Worm (Caenorhabditis elegans): ENCODE data around the gene C34D4.2.

C34D4.2 gene

DNA sequence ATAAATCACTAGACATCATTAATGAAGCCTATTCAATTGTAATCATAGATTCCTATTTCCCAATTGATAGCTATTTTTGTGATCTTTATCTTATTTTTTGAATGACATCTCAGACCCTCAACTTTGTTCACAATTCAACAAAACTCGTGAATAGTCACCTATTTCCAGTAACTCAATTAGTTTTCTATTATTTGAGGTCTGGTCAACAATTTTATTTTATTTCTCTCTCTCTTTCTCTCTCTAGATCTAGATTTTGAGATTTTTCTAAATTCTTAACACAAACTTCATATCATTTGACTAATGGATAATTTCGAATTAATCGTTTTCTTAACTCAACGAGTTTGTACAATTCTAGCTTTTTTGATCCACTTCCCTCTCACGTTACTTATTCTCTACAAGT, 19.0 kb downstream of the C34D4.2 start, which contains the start of gene str-1:
Gene str-1 (plus strand): TSS at position 301 of the 400 bp plus-strand sequence.
- TF ChIP-seq ztf-16 (tag; optimal IDR thresholded peaks at IDR 0.05) = no peak
- no peak for TF ChIP-seq mec-3 (tag; optimal IDR thresholded peaks at IDR 0.05; ENCODE audit: borderline replicate concordance)
- no peak for TF ChIP-seq odd-2 (tag; optimal IDR thresholded peaks at IDR 0.05)
- no peak for TF ChIP-seq ceh-45 (GFP tag; IDR thresholded peaks at IDR 0.05)
- TF ChIP-seq ceh-19 (GFP tag; optimal IDR thresholded peaks at IDR 0.05) = no peak

DNA sequence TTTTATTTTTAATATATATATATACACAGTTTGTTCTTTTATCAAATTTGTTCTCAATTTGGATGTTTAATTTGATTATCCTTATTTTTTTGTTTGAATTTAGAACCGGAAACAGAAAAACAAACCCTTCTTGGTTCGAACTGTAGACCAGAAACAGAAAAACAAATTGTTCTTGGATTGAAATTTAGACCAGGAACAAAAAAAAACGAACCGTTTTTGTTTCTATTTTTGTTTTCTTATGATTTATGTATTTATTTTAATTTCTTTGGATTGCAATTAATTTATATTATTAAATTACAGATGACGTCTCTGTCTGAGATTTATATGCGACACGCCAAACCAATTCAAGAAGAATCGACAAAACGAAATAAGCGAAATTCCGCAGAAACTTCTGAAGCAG, 20.9 kb downstream of the C34D4.2 start, which contains the start of gene C42D4.19:
Gene C42D4.19 (plus strand): TSS at position 301 of the 400 bp plus-strand sequence.
- TF ChIP-seq pros-1 (tag; optimal IDR thresholded peaks at IDR 0.05) (no peak), K09A11.1 (tag; optimal IDR thresholded peaks at IDR 0.05; ENCODE audit: insufficient read depth) (no peak), pqm-1 (tag; optimal IDR thresholded peaks at IDR 0.05) (no peak), pax-1 (tag; optimal IDR thresholded peaks at IDR 0.05) (no peak), fkh-6 (tag; optimal IDR thresholded peaks at IDR 0.05) (no peak), eyg-1 (tag; optimal IDR thresholded peaks at IDR 0.05) (no peak), lin-11 (tag; optimal IDR thresholded peaks at IDR 0.05) (no peak), T23F11.4 (GFP tag; optimal IDR thresholded peaks at IDR 0.05) (no peak), ceh-34 (tag; optimal IDR thresholded peaks at IDR 0.05) (no peak), ceh-24 (tag; optimal IDR thresholded peaks at IDR 0.05) (no peak), ets-4 (tag; optimal IDR thresholded peaks at IDR 0.05) (no peak), pha-4 (tag; optimal IDR thresholded peaks at IDR 0.05) (no peak), pat-9 (tag; optimal IDR thresholded peaks at IDR 0.05) (no peak), fax-1 (tag; optimal IDR thresholded peaks at IDR 0.05) (no peak), sdc-2 (tag; optimal IDR thresholded peaks at IDR 0.05) (no peak), unc-86 (tag; optimal IDR thresholded peaks at IDR 0.05) (no peak)

DNA sequence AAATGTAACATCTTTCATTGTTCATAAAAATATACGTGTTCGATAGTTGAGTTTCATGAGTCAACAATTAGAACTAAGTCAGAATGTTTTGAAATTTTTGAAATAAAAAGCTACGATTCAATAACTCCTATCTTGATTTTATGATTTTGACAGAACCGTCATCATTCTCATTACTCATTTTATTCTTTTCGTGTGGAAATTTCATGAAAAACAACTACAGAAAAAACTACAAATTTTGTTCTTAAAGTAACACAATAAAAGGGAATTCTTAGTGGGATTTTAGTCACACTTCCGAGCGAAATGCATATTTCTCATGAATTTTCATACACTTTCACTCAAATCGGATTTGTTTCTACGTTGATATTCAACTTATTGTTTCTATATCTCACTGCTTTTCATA, 22.4 kb downstream of the C34D4.2 start, which contains the start of gene str-44:
Gene str-44 (plus strand): TSS at position 301 of the 400 bp plus-strand sequence.
- no peak for TF ChIP-seq sdc-2 (tag; optimal IDR thresholded peaks at IDR 0.05)
- no peak for TF ChIP-seq ttx-3 (tag; optimal IDR thresholded peaks at IDR 0.05)
- TF ChIP-seq C08G9.2 (tag; optimal IDR thresholded peaks at IDR 0.05) = no peak
- TF ChIP-seq dve-1 (tag; optimal IDR thresholded peaks at IDR 0.05) = no peak
- no peak for TF ChIP-seq tbx-2 (tag; optimal IDR thresholded peaks at IDR 0.05)
- no peak for TF ChIP-seq hlh-13 (GFP tag; optimal IDR thresholded peaks at IDR 0.05)
- TF ChIP-seq sox-4 (tag; optimal IDR thresholded peaks at IDR 0.05) = no peak

DNA sequence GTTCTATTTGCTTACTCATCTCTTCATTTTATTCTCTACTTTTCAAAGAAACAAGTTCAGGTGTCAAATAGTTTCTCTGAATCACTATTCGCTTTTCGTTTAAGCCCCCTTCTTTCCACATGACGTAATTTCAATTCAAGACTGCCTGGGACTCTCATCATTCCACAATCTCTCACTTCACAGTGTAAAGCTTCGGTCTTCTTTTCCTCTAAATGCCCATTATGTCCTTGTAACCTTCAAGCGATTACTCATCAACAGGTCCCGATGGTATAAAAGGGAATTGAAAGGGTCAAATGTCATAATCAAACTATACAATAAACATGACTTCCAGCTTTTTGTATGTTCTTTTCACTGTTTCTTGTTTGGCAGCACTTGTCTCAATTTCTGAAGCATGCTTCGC, 24.5 kb downstream of the C34D4.2 start, which contains the start of gene C42D4.3:
Gene C42D4.3 (plus strand): TSS at position 298 of the 400 bp plus-strand sequence.
- TF ChIP-seq fkh-10 (GFP tag; optimal IDR thresholded peaks at IDR 0.05) (no peak), ceh-19 (GFP tag; optimal IDR thresholded peaks at IDR 0.05) (no peak), sdc-2 (tag; optimal IDR thresholded peaks at IDR 0.05) (no peak), ets-4 (tag; optimal IDR thresholded peaks at IDR 0.05) (no peak), pqm-1 (tag; optimal IDR thresholded peaks at IDR 0.05) (no peak), ceh-22 (tag; optimal IDR thresholded peaks at IDR 0.05) (no peak), F13H6.1 (tag; optimal IDR thresholded peaks at IDR 0.05) (no peak), ceh-31 (tag; optimal IDR thresholded peaks at IDR 0.05) (no peak), dve-1 (tag; optimal IDR thresholded peaks at IDR 0.05) (no peak), unc-42 (tag; optimal IDR thresholded peaks at IDR 0.05) (no peak), ttx-3 (tag; optimal IDR thresholded peaks at IDR 0.05) (no peak), unc-55 (GFP tag; optimal IDR thresholded peaks at IDR 0.05) (no peak), pros-1 (tag; optimal IDR thresholded peaks at IDR 0.05) (no peak), tbx-7 (tag; optimal IDR thresholded peaks at IDR 0.05) (no peak), unc-3 (GFP tag; conservative IDR thresholded peaks at IDR 0.05) (no peak), unc-3 (tag; optimal IDR thresholded peaks at IDR 0.05) (no peak), nhr-232 (tag; optimal IDR thresholded peaks at IDR 0.05) (no peak), madf-2 (tag; optimal IDR thresholded peaks at IDR 0.05) (no peak), sox-2 (GFP tag; IDR thresholded peaks at IDR 0.05) (no peak), eyg-1 (tag; optimal IDR thresholded peaks at IDR 0.05) (no peak), elt-4 (tag; optimal IDR thresholded peaks at IDR 0.05) (no peak)

All from whole organism, late embryonic.